Worm (Caenorhabditis elegans) whole organism, L1 larva: ENCODE data around the gene R10H10.4.
A peak's percentile ranks its signal among the peaks of the same experiment; 100 is the strongest.

Experiments used
- C04F5.9 ChIP-seq: sonication (generic microtip); optimal IDR thresholded peaks from 2 replicates; lab custom pipeline; 2016; ENCODE audit warnings: missing genetic modification characterization, missing compliant biosample characterization
- C16A3.4 ChIP-seq: fragments of 150-350 bp; optimal IDR thresholded peaks from 2 replicates; lab custom pipeline; 2014; ENCODE audit warnings: missing biosample characterization, missing genetic modification characterization
- aha-1 ChIP-seq: fragments of 150-350 bp; optimal IDR thresholded peaks from 2 replicates; lab custom pipeline; 2014; ENCODE audit warnings: missing biosample characterization, missing genetic modification characterization
- ceh-82 ChIP-seq, 3 experiments: fragments of 150-350 bp in 1 of 3; sonication (generic microtip) in 2 of 3; optimal IDR thresholded peaks; 2 replicates each; lab custom pipeline; 2014 to 2017; ENCODE audit warnings: missing biosample characterization in 3 of 3, missing genetic modification characterization in 3 of 3
- ces-1 ChIP-seq: fragments of 150-350 bp; optimal IDR thresholded peaks from 2 replicates; lab custom pipeline; 2014; ENCODE audit warnings: missing biosample characterization, missing genetic modification reagents, missing genetic modification characterization
- dsc-1 ChIP-seq: sonication (generic microtip); optimal IDR thresholded peaks from 2 replicates; lab custom pipeline; 2016; ENCODE audit warnings: mild to moderate bottlenecking, missing genetic modification characterization, missing compliant biosample characterization
- efl-1 ChIP-seq, 4 experiments: fragments of 150-350 bp; optimal IDR thresholded peaks in 3 of 4; peaks in 1 of 4; 1 replicate in 1 of 4; 2 replicates in 3 of 4; lab custom pipeline; 2014; ENCODE audit warnings: missing biosample characterization in 2 of 4, missing genetic modification characterization in 2 of 4, missing genetic modification reagents in 2 of 4
- egl-13 ChIP-seq: sonication (generic microtip); optimal IDR thresholded peaks from 2 replicates; lab custom pipeline; 2016; ENCODE audit warnings: missing genotype, missing genetic modification reagents, missing genetic modification characterization, missing compliant biosample characterization
- elt-2 ChIP-seq: sonication (generic microtip); optimal IDR thresholded peaks from 2 replicates; lab custom pipeline; 2016; ENCODE audit warnings: missing genetic modification characterization, mild to moderate bottlenecking, inconsistent platforms, missing compliant biosample characterization, missing genetic modification reagents
- ets-5 ChIP-seq: fragments of 200-800 bp; sonication (Bioruptor generic); IDR thresholded peaks from 2 replicates; pipeline ENCODE4 v1.3.6; 2022; ENCODE audit warnings: missing genetic modification characterization, missing compliant biosample characterization
- fkh-10 ChIP-seq: sonication (generic microtip); optimal IDR thresholded peaks from 2 replicates; lab custom pipeline; 2017; ENCODE audit warnings: missing biosample characterization, missing genetic modification reagents, missing genetic modification characterization
- fkh-8 ChIP-seq: sonication (generic microtip); optimal IDR thresholded peaks from 2 replicates; lab custom pipeline; 2016; ENCODE audit warnings: mild to moderate bottlenecking, missing genetic modification characterization, missing compliant biosample characterization
- hlh-17 ChIP-seq: fragments of 200-800 bp; sonication (Bioruptor generic); optimal IDR thresholded peaks from 2 replicates; lab custom pipeline; 2018; ENCODE audit warnings: missing genetic modification characterization, mild to moderate bottlenecking, missing compliant biosample characterization, moderate library complexity, borderline replicate concordance
- lin-14 ChIP-seq: fragments of 200-800 bp; sonication (Bioruptor generic); optimal IDR thresholded peaks from 2 replicates; lab custom pipeline; 2018; ENCODE audit warnings: mild to moderate bottlenecking, missing genetic modification characterization, moderate library complexity, missing compliant biosample characterization
- lin-35 ChIP-seq, 2 experiments: fragments of 150-350 bp; optimal IDR thresholded peaks; 2 replicates each; lab custom pipeline; 2014; ENCODE audit warnings: missing biosample characterization in 2 of 2, missing genetic modification characterization in 2 of 2, missing genetic modification reagents in 2 of 2
- lsy-2 ChIP-seq, 2 experiments: fragments of 150-350 bp; optimal IDR thresholded peaks; 2 replicates each; lab custom pipeline; 2014; ENCODE audit warnings: missing biosample characterization in 2 of 2, missing genetic modification characterization in 2 of 2
- mep-1 ChIP-seq: fragments of 150-350 bp; optimal IDR thresholded peaks from 2 replicates; lab custom pipeline; 2014; ENCODE audit warnings: missing biosample characterization, missing genetic modification characterization
- nhr-11 ChIP-seq: fragments of 150-350 bp; optimal IDR thresholded peaks from 2 replicates; lab custom pipeline; 2014; ENCODE audit warnings: missing biosample characterization, missing genetic modification characterization
- nhr-19 ChIP-seq: fragments of 200-800 bp; sonication (Bioruptor generic); conservative IDR thresholded peaks from 2 replicates; pipeline ENCODE4 v1.3.6; 2022; ENCODE audit warnings: missing genetic modification characterization, missing compliant biosample characterization
- nhr-71 ChIP-seq: sonication (generic microtip); optimal IDR thresholded peaks from 2 replicates; lab custom pipeline; 2016; ENCODE audit warnings: mild to moderate bottlenecking, missing genetic modification characterization, moderate library complexity, missing compliant biosample characterization
- pqm-1 ChIP-seq: sonication (generic microtip); optimal IDR thresholded peaks from 3 replicates; lab custom pipeline; 2017; ENCODE audit warnings: missing biosample characterization, missing genetic modification characterization
- rnt-1 ChIP-seq: sonication (generic microtip); optimal IDR thresholded peaks from 2 replicates; lab custom pipeline; 2016; ENCODE audit warnings: mild to moderate bottlenecking, missing genetic modification characterization, moderate library complexity, missing compliant biosample characterization
- snu-23 ChIP-seq: sonication (generic microtip); optimal IDR thresholded peaks from 2 replicates; lab custom pipeline; 2016; ENCODE audit warnings: missing genetic modification characterization, missing compliant biosample characterization
- swsn-7 ChIP-seq: sonication (generic microtip); optimal IDR thresholded peaks from 2 replicates; lab custom pipeline; 2016; ENCODE audit warnings: missing genetic modification characterization, missing compliant biosample characterization
- tbx-2 ChIP-seq: sonication (generic microtip); optimal IDR thresholded peaks from 2 replicates; lab custom pipeline; 2016; ENCODE audit warnings: missing genetic modification characterization, missing compliant biosample characterization
- xbp-1 ChIP-seq: sonication (generic microtip); optimal IDR thresholded peaks from 2 replicates; lab custom pipeline; 2016; ENCODE audit warnings: missing genetic modification characterization, missing compliant biosample characterization

Gene R10H10.4

ce11 chrIV:10345990-10346389 lies 48.8 kb downstream of the R10H10.4 start (continued):
- TF ChIP-seq aha-1 (tag; lab: Kevin White, UChicago) = no peak
- no peak for TF ChIP-seq C16A3.4 (tag; lab: Kevin White, UChicago)
- TF ChIP-seq tbx-2 (tag; lab: Kevin White, UChicago) = peak; percentile 40
- TF ChIP-seq nhr-11 = no peak
- no peak for TF ChIP-seq pqm-1
- no peak for TF ChIP-seq nhr-19 (GFP tag; lab: Robert Waterston, UW)

ce11 chrIV:10345486-10345885 lies 49.3 kb downstream of the R10H10.4 start:
- no peak for TF ChIP-seq ces-1
- TF ChIP-seq dsc-1 (tag; lab: Kevin White, UChicago) = peak; percentile 15
- no peak for TF ChIP-seq C04F5.9 (tag; lab: Kevin White, UChicago)

- TF ChIP-seq rnt-1 (peak; percentile 70), lsy-2 (tag; optimal IDR thresholded peaks at IDR 0.05; lab: Kevin White, UChicago) (peak; percentile 28 to 43), nhr-71 (tag; lab: Kevin White, UChicago) (peak; percentile 56), lin-35 (GFP tag; optimal IDR thresholded peaks at IDR 0.05; lab: Kevin White, UChicago) (peak in 1 of 2 experiments; percentile 22), mep-1 (peak; percentile 61), xbp-1 (tag; lab: Kevin White, UChicago) (peak; percentile 23), hlh-17 (GFP tag; lab: Kevin White, UChicago) (no peak), tbx-2 (tag; lab: Kevin White, UChicago) (peak; percentile 55), lin-14 (GFP tag; lab: Kevin White, UChicago) (peak; percentile 80), ets-5 (GFP tag; lab: Robert Waterston, UW) (no peak), snu-23 (GFP tag; lab: Kevin White, UChicago) (peak; percentile 55), egl-13 (tag; lab: Kevin White, UChicago) (peak; percentile 20), fkh-8 (peak; percentile 52), swsn-7 (tag; lab: Kevin White, UChicago) (peak; percentile 46), dsc-1 (tag; lab: Kevin White, UChicago) (peak; percentile 24), ceh-82 (tag; optimal IDR thresholded peaks at IDR 0.05; lab: Kevin White, UChicago) (peak in 2 of 3 experiments; percentile 14 to 63), aha-1 (tag; lab: Kevin White, UChicago) (no peak), efl-1 (optimal IDR thresholded peaks at IDR 0.05; lab: Kevin White, UChicago) (peak in 1 of 2 experiments; percentile 41), efl-1 (GFP tag; optimal IDR thresholded peaks at IDR 0.05 in 1 of 2; lab: Kevin White, UChicago) (no peak), fkh-10 (GFP tag; lab: Kevin White, UChicago) (peak; percentile 15), elt-2 (no peak)
- TF ChIP-seq, all 84 proteins: peak for 16
Observed at ce11 chrIV:10344621-10345020, 50.1 kb downstream of the R10H10.4 start.
